In genomic region chr3L:12077348-12077747, dm6 we compare ENCODE assay signal across 2 fruit fly cellular contexts.
TF ChIP-seq lines count a peak whose summit lies in the region.

No protein-coding gene starts in this region.

TF ChIP-seq in whole organism, embryonic, 481 proteins besides CTCF, POLR2A, EP300 and RAD21 (continued from another document and continues in another):
- TF ChIP-seq otp (GFP tag; IDR thresholded peaks at IDR 0.05; lab: Robert Waterston, UW): 0 out of 3 replicates have a peak, but pooled peaks have one; percentile 62
- no peak for TF ChIP-seq CG10321 (GFP tag; IDR thresholded peaks at IDR 0.05; lab: Robert Waterston, UW)
- TF ChIP-seq ham (GFP tag; IDR thresholded peaks at IDR 0.05; lab: Robert Waterston, UW): no peak
- peak; percentile 42; the same call in 1 of the 2 replicates for TF ChIP-seq onecut (GFP tag; IDR thresholded peaks at IDR 0.05; lab: Robert Waterston, UW)
- TF ChIP-seq salm (tag; optimal IDR thresholded peaks at IDR 0.05; lab: Kevin White, UChicago): no peak
- TF ChIP-seq CG17361 (GFP tag; IDR thresholded peaks at IDR 0.05; lab: Robert Waterston, UW): peak; percentile 80
- TF ChIP-seq CG32532 (GFP tag; IDR thresholded peaks at IDR 0.05; lab: Robert Waterston, UW): no peak
- peak; percentile 66 for TF ChIP-seq CG5245 (GFP tag; optimal IDR thresholded peaks at IDR 0.05; lab: Kevin White, UChicago)
- no peak for TF ChIP-seq crp (GFP tag; optimal IDR thresholded peaks at IDR 0.05; lab: Kevin White, UChicago)
- TF ChIP-seq Lim3 (GFP tag; IDR thresholded peaks at IDR 0.05; lab: Robert Waterston, UW): no peak
- peak; percentile 64 for TF ChIP-seq fd96Cb (tag; optimal IDR thresholded peaks at IDR 0.05; lab: Kevin White, UChicago)
- TF ChIP-seq CoRest (tag; optimal IDR thresholded peaks at IDR 0.05; lab: Kevin White, UChicago): peak; percentile 64
- no peak for TF ChIP-seq Sin3A (optimal IDR thresholded peaks at IDR 0.05; lab: Kevin White, UChicago)
- no peak for TF ChIP-seq Opbp (GFP tag; IDR thresholded peaks at IDR 0.05; lab: Robert Waterston, UW; ENCODE audit: partially characterized antibody)
- TF ChIP-seq abd-A (tag; optimal IDR thresholded peaks at IDR 0.05; lab: Kevin White, UChicago): no peak
- no peak for TF ChIP-seq tll (GFP tag; optimal IDR thresholded peaks at IDR 0.05; lab: Kevin White, UChicago)
- TF ChIP-seq Nf-YA (GFP tag; IDR thresholded peaks at IDR 0.05; lab: Robert Waterston, UW): no peak
- no peak for TF ChIP-seq fd64A (GFP tag; optimal IDR thresholded peaks at IDR 0.05; lab: Kevin White, UChicago)
- peak; percentile 34 for TF ChIP-seq trh (GFP tag; optimal IDR thresholded peaks at IDR 0.05; lab: Kevin White, UChicago)
- TF ChIP-seq CG11504 (tag; optimal IDR thresholded peaks at IDR 0.05; lab: Kevin White, UChicago): peak; percentile 68
- no peak for TF ChIP-seq sna (GFP tag; IDR thresholded peaks at IDR 0.05; lab: Robert Waterston, UW; ENCODE audit: partially characterized antibody)
- TF ChIP-seq aop (GFP tag; IDR thresholded peaks at IDR 0.05; lab: Robert Waterston, UW): no peak
- no peak for TF ChIP-seq Hr39 (optimal IDR thresholded peaks at IDR 0.05; lab: Kevin White, UChicago)
- no peak for TF ChIP-seq kah (GFP tag; optimal IDR thresholded peaks at IDR 0.05; lab: Kevin White, UChicago)
- peak; percentile 39 for TF ChIP-seq lbe (GFP tag; optimal IDR thresholded peaks at IDR 0.05; lab: Kevin White, UChicago)
- no peak for TF ChIP-seq en (GFP tag; optimal IDR thresholded peaks at IDR 0.05; lab: Kevin White, UChicago)
- peak in 1 of 2 experiments; percentile 67 for TF ChIP-seq eve (GFP tag; optimal IDR thresholded peaks at IDR 0.05; lab: Kevin White, UChicago)
- no peak; the same call in 2 of the 3 replicates for TF ChIP-seq C15 (GFP tag; IDR thresholded peaks at IDR 0.05; lab: Robert Waterston, UW)
- no peak for TF ChIP-seq CG32767 (GFP tag; IDR thresholded peaks at IDR 0.05; lab: Robert Waterston, UW)
- TF ChIP-seq BEAF-32 (GFP tag; optimal IDR thresholded peaks at IDR 0.05; lab: Kevin White, UChicago): no peak
- peak; percentile 65 for TF ChIP-seq E2f1 (GFP tag; IDR thresholded peaks at IDR 0.05; lab: Robert Waterston, UW)
- TF ChIP-seq CG12299 (tag; optimal IDR thresholded peaks at IDR 0.05; lab: Kevin White, UChicago): no peak
- TF ChIP-seq CG9215 (GFP tag; IDR thresholded peaks at IDR 0.05; lab: Robert Waterston, UW): no peak
- TF ChIP-seq CG9797 (GFP tag; optimal IDR thresholded peaks at IDR 0.05; lab: Kevin White, UChicago): no peak
- peak; percentile 21 for TF ChIP-seq NfI (GFP tag; optimal IDR thresholded peaks at IDR 0.05; lab: Kevin White, UChicago)
- TF ChIP-seq NC2β (GFP tag; optimal IDR thresholded peaks at IDR 0.05; lab: Kevin White, UChicago): peak; percentile 44
- 0 out of 3 replicates have a peak, but pooled peaks have one; percentile 57 for TF ChIP-seq Optix (GFP tag; IDR thresholded peaks at IDR 0.05; lab: Robert Waterston, UW)
- no peak for TF ChIP-seq tna (GFP tag; IDR thresholded peaks at IDR 0.05; lab: Robert Waterston, UW; ENCODE audit: partially characterized antibody)
- no peak for TF ChIP-seq HLHmδ (GFP tag; optimal IDR thresholded peaks at IDR 0.05; lab: Kevin White, UChicago)
- TF ChIP-seq CG7839 (tag; optimal IDR thresholded peaks at IDR 0.05; lab: Kevin White, UChicago): peak; percentile 63
- TF ChIP-seq HLH4C (GFP tag; IDR thresholded peaks at IDR 0.05; lab: Robert Waterston, UW; ENCODE audit: partially characterized antibody): no peak
- TF ChIP-seq CG4404 (GFP tag; IDR thresholded peaks at IDR 0.05; lab: Robert Waterston, UW): peak; percentile 78
- 0 out of 2 replicates have a peak, but pooled peaks have one; percentile 8 for TF ChIP-seq gt (GFP tag; IDR thresholded peaks at IDR 0.05; lab: Robert Waterston, UW)
- no peak for TF ChIP-seq CG13894 (tag; optimal IDR thresholded peaks at IDR 0.05; lab: Kevin White, UChicago)
- no peak for TF ChIP-seq CG7963 (GFP tag; IDR thresholded peaks at IDR 0.05; lab: Robert Waterston, UW; ENCODE audit: partially characterized antibody)
- TF ChIP-seq dysf (GFP tag; IDR thresholded peaks at IDR 0.05; lab: Robert Waterston, UW): peak; percentile 33; the same call in 1 of the 3 replicates
- TF ChIP-seq crc (GFP tag; optimal IDR thresholded peaks at IDR 0.05; lab: Kevin White, UChicago): no peak
- TF ChIP-seq Chrac-16 (GFP tag; optimal IDR thresholded peaks at IDR 0.05; lab: Kevin White, UChicago): peak; percentile 61
- TF ChIP-seq CG6765 (GFP tag; optimal IDR thresholded peaks at IDR 0.05; lab: Kevin White, UChicago): no peak
- TF ChIP-seq lola (GFP tag; optimal IDR thresholded peaks at IDR 0.05; lab: Kevin White, UChicago): peak in 1 of 3 experiments; percentile 79
- no peak for TF ChIP-seq exex (tag; optimal IDR thresholded peaks at IDR 0.05; lab: Kevin White, UChicago)
- TF ChIP-seq CG3847 (GFP tag; IDR thresholded peaks at IDR 0.05; lab: Robert Waterston, UW): 0 out of 2 replicates have a peak, but pooled peaks have one; percentile 23
- TF ChIP-seq Ssrp (tag; optimal IDR thresholded peaks at IDR 0.05; lab: Kevin White, UChicago): peak; percentile 71
- TF ChIP-seq insv (GFP tag; optimal IDR thresholded peaks at IDR 0.05; lab: Kevin White, UChicago): no peak
- TF ChIP-seq CG12391 (tag; optimal IDR thresholded peaks at IDR 0.05; lab: Kevin White, UChicago): peak; percentile 79
- TF ChIP-seq Sox102F (GFP tag; optimal IDR thresholded peaks at IDR 0.05; lab: Kevin White, UChicago): peak; percentile 72
- peak; percentile 55 for TF ChIP-seq bab2 (GFP tag; optimal IDR thresholded peaks at IDR 0.05; lab: Kevin White, UChicago)
- TF ChIP-seq slbo (GFP tag; IDR thresholded peaks at IDR 0.05; lab: Robert Waterston, UW): peak; percentile 44; the same call in 1 of the 2 replicates
- peak; percentile 43; the same call in 1 of the 2 replicates for TF ChIP-seq CG4360 (GFP tag; IDR thresholded peaks at IDR 0.05; lab: Robert Waterston, UW)
- TF ChIP-seq dm (GFP tag; optimal IDR thresholded peaks at IDR 0.05; lab: Kevin White, UChicago): no peak
- TF ChIP-seq bigmax (GFP tag; optimal IDR thresholded peaks at IDR 0.05; lab: Kevin White, UChicago): no peak
- peak; percentile 35 for TF ChIP-seq CG18764 (GFP tag; optimal IDR thresholded peaks at IDR 0.05; lab: Kevin White, UChicago)
- TF ChIP-seq CG8281 (tag; optimal IDR thresholded peaks at IDR 0.05; lab: Kevin White, UChicago): no peak
- TF ChIP-seq unpg (GFP tag; optimal IDR thresholded peaks at IDR 0.05; lab: Kevin White, UChicago): peak; percentile 52
- TF ChIP-seq ap (GFP tag; IDR thresholded peaks at IDR 0.05; lab: Robert Waterston, UW): peak; percentile 36; the same call in 1 of the 2 replicates

TF ChIP-seq in whole organism, prepupa, 60 proteins besides CTCF, POLR2A, EP300 and RAD21 (continued from another document):
- TF ChIP-seq Blimp-1 (GFP tag; optimal IDR thresholded peaks at IDR 0.05; lab: Kevin White, UChicago) (peak; percentile 43), Hr4 (GFP tag; optimal IDR thresholded peaks at IDR 0.05; lab: Kevin White, UChicago) (peak; percentile 89), lz (GFP tag; optimal IDR thresholded peaks at IDR 0.05; lab: Kevin White, UChicago) (peak; percentile 61), CG3919 (GFP tag; optimal IDR thresholded peaks at IDR 0.05; lab: Kevin White, UChicago) (peak; percentile 89), cyc (GFP tag; optimal IDR thresholded peaks at IDR 0.05; lab: Kevin White, UChicago) (peak; percentile 71), Eip78C (GFP tag; lab: Kevin White, UChicago) (peak; percentile 93), Ets21C (GFP tag; optimal IDR thresholded peaks at IDR 0.05; lab: Kevin White, UChicago) (peak; percentile 16)
